ENCODE assay signal across 4 fruit fly cellular contexts in genomic region chr3R:23126241-23127022, dm6.
TF ChIP-seq lines count a peak whose summit lies in the region.

CG31365 (minus strand) TSS chr3R:23126422.

- peak; percentile 3 for TF ChIP-seq CTCF in whole organism, embryonic (GFP tag; optimal IDR thresholded peaks at IDR 0.05; lab: Kevin White, UChicago)

TF ChIP-seq in whole organism, adult, 20 proteins besides CTCF, POLR2A, EP300 and RAD21:
- TF ChIP-seq cic (GFP tag; optimal IDR thresholded peaks at IDR 0.05; lab: Kevin White, UChicago), result no peak
- TF ChIP-seq CG11617 (GFP tag; optimal IDR thresholded peaks at IDR 0.05; lab: Kevin White, UChicago), result peak; percentile 28
- TF ChIP-seq bab1 (GFP tag; optimal IDR thresholded peaks at IDR 0.05; lab: Kevin White, UChicago), result peak; percentile 29
TF ChIP-seq in whole organism, adult: peak in this region for 2.

TF ChIP-seq in whole organism, embryonic, 481 proteins besides CTCF, POLR2A, EP300 and RAD21 (continues in another document):
- TF ChIP-seq CG1603 (tag; optimal IDR thresholded peaks at IDR 0.05; lab: Kevin White, UChicago) (peak; percentile 40), her (GFP tag; optimal IDR thresholded peaks at IDR 0.05; lab: Kevin White, UChicago) (no peak), CG8924 (tag; optimal IDR thresholded peaks at IDR 0.05; lab: Kevin White, UChicago) (peak; percentile 13), GATAe (GFP tag; conservative IDR thresholded peaks at IDR 0.05; lab: Robert Waterston, UW) (no peak), CG7987 (GFP tag; optimal IDR thresholded peaks at IDR 0.05; lab: Kevin White, UChicago) (no peak), lilli (GFP tag; optimal IDR thresholded peaks at IDR 0.05; lab: Kevin White, UChicago) (no peak), CG12391 (tag; optimal IDR thresholded peaks at IDR 0.05; lab: Kevin White, UChicago) (peak; percentile 31), CG8388 (GFP tag; optimal IDR thresholded peaks at IDR 0.05; lab: Kevin White, UChicago) (peak; percentile 33), BEAF-32 (GFP tag; optimal IDR thresholded peaks at IDR 0.05; lab: Kevin White, UChicago) (peak; percentile 36), gfzf (GFP tag; optimal IDR thresholded peaks at IDR 0.05; lab: Kevin White, UChicago) (peak; percentile 72), nerfin-1 (tag; optimal IDR thresholded peaks at IDR 0.05; lab: Kevin White, UChicago) (peak; percentile 18), zfh1 (GFP tag; IDR thresholded peaks at IDR 0.05; lab: Robert Waterston, UW) (0 out of 3 replicates have a peak, but pooled peaks have one; percentile 4), Tbp (GFP tag; optimal IDR thresholded peaks at IDR 0.05; lab: Kevin White, UChicago) (no peak), seq (GFP tag; IDR thresholded peaks at IDR 0.05; lab: Robert Waterston, UW) (no peak), E2f1 (GFP tag; IDR thresholded peaks at IDR 0.05; lab: Robert Waterston, UW) (no peak), CG2678 (tag; optimal IDR thresholded peaks at IDR 0.05; lab: Kevin White, UChicago) (no peak), E2f2 (GFP tag; IDR thresholded peaks at IDR 0.05; lab: Robert Waterston, UW) (peak; percentile 46), CG4617 (GFP tag; optimal IDR thresholded peaks at IDR 0.05; lab: Kevin White, UChicago; ENCODE audit: borderline replicate concordance) (peak; percentile 75), Nf-YB (GFP tag; optimal IDR thresholded peaks at IDR 0.05; lab: Kevin White, UChicago) (no peak), ac (GFP tag; optimal IDR thresholded peaks at IDR 0.05; lab: Kevin White, UChicago) (no peak), CG2199 (GFP tag; IDR thresholded peaks at IDR 0.05; lab: Robert Waterston, UW) (no peak), B-H1 (GFP tag; IDR thresholded peaks at IDR 0.05; lab: Robert Waterston, UW) (no peak), Hsf (GFP tag; optimal IDR thresholded peaks at IDR 0.05; lab: Kevin White, UChicago) (no peak), tll (GFP tag; optimal IDR thresholded peaks at IDR 0.05; lab: Kevin White, UChicago) (no peak), sug (tag; optimal IDR thresholded peaks at IDR 0.05; lab: Kevin White, UChicago) (no peak), CG18476 (GFP tag; optimal IDR thresholded peaks at IDR 0.05; lab: Kevin White, UChicago) (no peak), hbn (GFP tag; IDR thresholded peaks at IDR 0.05; lab: Robert Waterston, UW; ENCODE audit: partially characterized antibody) (peak; percentile 41), Hr39 (optimal IDR thresholded peaks at IDR 0.05; lab: Kevin White, UChicago) (no peak), sna (GFP tag; IDR thresholded peaks at IDR 0.05; lab: Robert Waterston, UW; ENCODE audit: partially characterized antibody) (0 out of 2 replicates have a peak, but pooled peaks have one; percentile 24)

TF ChIP-seq in whole organism, prepupa, 60 proteins besides CTCF, POLR2A, EP300 and RAD21:
- TF ChIP-seq fd59A (GFP tag; optimal IDR thresholded peaks at IDR 0.05; lab: Kevin White, UChicago) (no peak), spab (GFP tag; optimal IDR thresholded peaks at IDR 0.05; lab: Kevin White, UChicago) (no peak), dac (GFP tag; optimal IDR thresholded peaks at IDR 0.05; lab: Kevin White, UChicago) (no peak), Hr39 (GFP tag; optimal IDR thresholded peaks at IDR 0.05; lab: Kevin White, UChicago) (peak; percentile 15), CG1621 (tag; optimal IDR thresholded peaks at IDR 0.05; lab: Kevin White, UChicago) (peak; percentile 10), vri (GFP tag; optimal IDR thresholded peaks at IDR 0.05; lab: Kevin White, UChicago) (no peak), svp (GFP tag; lab: Kevin White, UChicago) (peak; percentile 93), Smox (GFP tag; optimal IDR thresholded peaks at IDR 0.05; lab: Kevin White, UChicago) (no peak), esn (GFP tag; optimal IDR thresholded peaks at IDR 0.05; lab: Kevin White, UChicago) (peak; percentile 49), CG6808 (GFP tag; optimal IDR thresholded peaks at IDR 0.05; lab: Kevin White, UChicago) (no peak), achi (GFP tag; optimal IDR thresholded peaks at IDR 0.05; lab: Kevin White, UChicago) (no peak), Eip75B (GFP tag; optimal IDR thresholded peaks at IDR 0.05; lab: Kevin White, UChicago) (no peak), CG6792 (GFP tag; optimal IDR thresholded peaks at IDR 0.05; lab: Kevin White, UChicago) (no peak), Lpt (GFP tag; optimal IDR thresholded peaks at IDR 0.05; lab: Kevin White, UChicago) (no peak), CG15336 (GFP tag; IDR thresholded peaks at IDR 0.05; lab: Robert Waterston, UW) (no peak), net (GFP tag; optimal IDR thresholded peaks at IDR 0.05; lab: Kevin White, UChicago) (no peak), CG6163 (GFP tag; IDR thresholded peaks at IDR 0.05; lab: Robert Waterston, UW) (peak; percentile 30; the same call in 1 of the 3 replicates), Eip78C (GFP tag; lab: Kevin White, UChicago) (peak; percentile 46), Gug (GFP tag; IDR thresholded peaks at IDR 0.05; lab: Robert Waterston, UW) (no peak), eg (GFP tag; IDR thresholded peaks at IDR 0.05; lab: Robert Waterston, UW) (no peak), salr (GFP tag; optimal IDR thresholded peaks at IDR 0.05; lab: Kevin White, UChicago) (no peak), CG10669 (GFP tag; optimal IDR thresholded peaks at IDR 0.05; lab: Kevin White, UChicago) (no peak), CG31627 (GFP tag; optimal IDR thresholded peaks at IDR 0.05; lab: Kevin White, UChicago) (peak; percentile 20), CG11762 (GFP tag; optimal IDR thresholded peaks at IDR 0.05; lab: Kevin White, UChicago; ENCODE audit: insufficient read depth) (no peak), ss (GFP tag; optimal IDR thresholded peaks at IDR 0.05; lab: Kevin White, UChicago) (no peak), fkh (GFP tag; optimal IDR thresholded peaks at IDR 0.05; lab: Kevin White, UChicago) (peak; percentile 99)

TF ChIP-seq in whole organism, wandering third instar larva, 38 proteins besides CTCF, POLR2A, EP300 and RAD21:
- TF ChIP-seq Rel (GFP tag; optimal IDR thresholded peaks at IDR 0.05; lab: Kevin White, UChicago), result no peak
- peak; percentile 52 for TF ChIP-seq Rel (tag; optimal IDR thresholded peaks at IDR 0.05; lab: Kevin White, UChicago)
- TF ChIP-seq usp (GFP tag; optimal IDR thresholded peaks at IDR 0.05; lab: Kevin White, UChicago), result no peak
- peak; percentile 47 for TF ChIP-seq Sp1 (GFP tag; optimal IDR thresholded peaks at IDR 0.05; lab: Kevin White, UChicago)
- TF ChIP-seq rgr (GFP tag; optimal IDR thresholded peaks at IDR 0.05; lab: Kevin White, UChicago), result peak; percentile 31
TF ChIP-seq in whole organism, wandering third instar larva: peak in this region for 3.
